Worm (Caenorhabditis elegans) whole organism, L2 larva: ENCODE measurements around the gene timm-17B.1.

ENCODE experiments used
- ZK546.5 ChIP-seq: sonication (generic microtip); optimal IDR thresholded peaks from 2 replicates; lab custom pipeline; 2017; ENCODE audit warnings: missing biosample characterization, missing genetic modification characterization
- nhr-12 ChIP-seq: fragments of 150-350 bp; optimal IDR thresholded peaks from 2 replicates; lab custom pipeline; 2014; ENCODE audit warnings: missing biosample characterization, missing genetic modification characterization
- nhr-21 ChIP-seq: fragments of 150-350 bp; optimal IDR thresholded peaks from 2 replicates; lab custom pipeline; 2014; ENCODE audit warnings: missing biosample characterization, missing genetic modification characterization
- ztf-11 ChIP-seq: sonication (generic microtip); optimal IDR thresholded peaks from 2 replicates; lab custom pipeline; 2017; ENCODE audit warnings: missing biosample characterization, missing genetic modification characterization

- no peak for TF ChIP-seq nhr-21
- no peak for TF ChIP-seq ztf-11 (tag; lab: Kevin White, UChicago)
- no peak for TF ChIP-seq ZK546.5 (tag; lab: Kevin White, UChicago)
- no peak for TF ChIP-seq nhr-12 (tag; lab: Kevin White, UChicago)
Measured at ce11 chrIV:4776001-4776400, 30.7 kb upstream of the timm-17B.1 start, which contains the start of gene R11E3.19.
